Worm (Caenorhabditis elegans) whole organism, L4 larva: ENCODE data around the gene R11E3.19.
"Not testable (repeated sequence)": the region's sequence is repeated elsewhere in the genome, so short reads cannot be mapped to it uniquely, and the experiment has no call there.

Experiments used
- D1046.2 ChIP-seq: fragments of 200-800 bp; sonication (Bioruptor generic); IDR thresholded peaks from 2 replicates; pipeline ENCODE4 v1.3.6; 2022; ENCODE audit warnings: missing genetic modification characterization, missing compliant biosample characterization
- F10B5.3 ChIP-seq: sonication (generic microtip); optimal IDR thresholded peaks from 2 replicates; lab custom pipeline; 2016; ENCODE audit warnings: mild to moderate bottlenecking, missing genetic modification characterization, missing compliant biosample characterization
- F26F4.8 ChIP-seq: fragments of 200-800 bp; sonication (Bioruptor generic); conservative IDR thresholded peaks from 2 replicates; pipeline ENCODE4 v1.3.6; 2022; ENCODE audit warnings: missing genetic modification characterization, missing compliant biosample characterization
- F37D6.2 ChIP-seq: sonication (generic microtip); optimal IDR thresholded peaks from 2 replicates; lab custom pipeline; 2016; ENCODE audit warnings: mild to moderate bottlenecking, missing genetic modification characterization, missing compliant biosample characterization
- F49E8.2 ChIP-seq: sonication (generic microtip); optimal IDR thresholded peaks from 2 replicates; lab custom pipeline; 2016; ENCODE audit warnings: missing compliant biosample characterization, mild to moderate bottlenecking, missing genetic modification characterization, borderline replicate concordance
- T20F7.1 ChIP-seq: fragments of 200-800 bp; sonication (Bioruptor generic); optimal IDR thresholded peaks from 2 replicates; lab custom pipeline; 2018; ENCODE audit warnings: mild to moderate bottlenecking, missing genetic modification characterization, missing compliant biosample characterization
- T26A8.4 ChIP-seq: fragments of 200-800 bp; sonication (Bioruptor generic); IDR thresholded peaks from 2 replicates; pipeline ENCODE4 v1.3.6; 2022; ENCODE audit warnings: missing genetic modification characterization, missing compliant biosample characterization
- Y5F2A.4 ChIP-seq: fragments of 200-800 bp; sonication (Bioruptor generic); optimal IDR thresholded peaks from 2 replicates; lab custom pipeline; 2018; ENCODE audit warnings: mild to moderate bottlenecking, missing genetic modification characterization, missing compliant biosample characterization
- Y75B8A.6 ChIP-seq: fragments of 200-800 bp; sonication (Bioruptor generic); IDR thresholded peaks from 2 replicates; pipeline ENCODE4 v1.3.6; 2022; ENCODE audit warnings: missing genetic modification reagents, missing genetic modification characterization, missing compliant biosample characterization
- ZK546.5 ChIP-seq, 2 experiments: sonication (generic microtip); optimal IDR thresholded peaks; 2 replicates each; lab custom pipeline; 2017; ENCODE audit warnings: missing biosample characterization in 2 of 2, missing genetic modification characterization in 2 of 2
- arid-1 ChIP-seq: fragments of 200-800 bp; sonication (Bioruptor generic); conservative IDR thresholded peaks from 2 replicates; pipeline ENCODE4 v1.3.6; 2022; ENCODE audit warnings: missing genetic modification reagents, missing genetic modification characterization, missing compliant biosample characterization
- ceh-44 ChIP-seq: fragments of 200-800 bp; sonication (Bioruptor generic); IDR thresholded peaks from 2 replicates; pipeline ENCODE4 v1.3.6; 2022; ENCODE audit warnings: missing genetic modification reagents, missing genetic modification characterization, missing compliant biosample characterization
- daf-16 ChIP-seq, 3 experiments: sonication (generic microtip); optimal IDR thresholded peaks; 2 replicates each; lab custom pipeline; 2016 to 2017; ENCODE audit warnings: missing genetic modification characterization in 3 of 3, missing genetic modification reagents in 3 of 3, mild to moderate bottlenecking in 2 of 3, missing compliant biosample characterization in 2 of 3, missing biosample characterization in 1 of 3, moderate library complexity in 1 of 3
- daf-19 ChIP-seq: fragments of 200-800 bp; sonication (Bioruptor generic); conservative IDR thresholded peaks from 2 replicates; pipeline ENCODE4 v1.3.6; 2022; ENCODE audit warnings: missing genetic modification characterization, missing compliant biosample characterization
- dmd-6 ChIP-seq: fragments of 200-800 bp; sonication (Bioruptor generic); IDR thresholded peaks from 2 replicates; pipeline ENCODE4 v1.3.6; 2022; ENCODE audit warnings: missing genetic modification reagents, missing genetic modification characterization, missing compliant biosample characterization
- dmd-8 ChIP-seq: fragments of 200-800 bp; sonication (Bioruptor generic); IDR thresholded peaks from 2 replicates; pipeline ENCODE4 v1.3.6; 2022; ENCODE audit warnings: missing genetic modification characterization, missing compliant biosample characterization
- dpl-1 ChIP-seq: fragments of 150-350 bp; optimal IDR thresholded peaks from 2 replicates; lab custom pipeline; 2014; ENCODE audit warnings: missing biosample characterization, missing genetic modification reagents, missing genetic modification characterization
- egl-43 ChIP-seq: fragments of 200-800 bp; sonication (Bioruptor generic); IDR thresholded peaks from 2 replicates; pipeline ENCODE4 v1.3.6; 2022; ENCODE audit warnings: missing genetic modification reagents, missing genetic modification characterization, missing compliant biosample characterization
- hif-1 ChIP-seq, 2 experiments: sonication (generic microtip); optimal IDR thresholded peaks; 2 replicates each; lab custom pipeline; 2016 to 2017; ENCODE audit warnings: missing compliant biosample characterization in 2 of 2, missing genetic modification characterization in 2 of 2, missing genetic modification reagents in 2 of 2, missing genotype in 2 of 2, mild to moderate bottlenecking in 1 of 2
- hlh-11 ChIP-seq: fragments of 200-800 bp; sonication (Bioruptor generic); optimal IDR thresholded peaks from 2 replicates; lab custom pipeline; 2018; ENCODE audit warnings: mild to moderate bottlenecking, missing genetic modification characterization, missing compliant biosample characterization
- hmg-1.1 ChIP-seq: fragments of 200-800 bp; sonication (Bioruptor generic); IDR thresholded peaks from 2 replicates; pipeline ENCODE4 v1.3.6; 2022; ENCODE audit warnings: missing genetic modification reagents, missing genetic modification characterization, missing compliant biosample characterization
- lim-7 ChIP-seq: fragments of 200-800 bp; sonication (Bioruptor generic); IDR thresholded peaks from 2 replicates; pipeline ENCODE4 v1.3.6; 2022; ENCODE audit warnings: missing genetic modification characterization, missing compliant biosample characterization
- lin-1 ChIP-seq: fragments of 200-800 bp; sonication (Bioruptor generic); IDR thresholded peaks from 2 replicates; pipeline ENCODE4 v1.3.6; 2022; ENCODE audit warnings: missing genetic modification reagents, missing genetic modification characterization, missing compliant biosample characterization
- lin-29 ChIP-seq: fragments of 200-800 bp; sonication (Bioruptor generic); IDR thresholded peaks from 2 replicates; pipeline ENCODE4 v1.3.6; 2022; ENCODE audit warnings: missing genetic modification reagents, missing genetic modification characterization, missing compliant biosample characterization
- lin-38 ChIP-seq: fragments of 200-800 bp; sonication (Bioruptor generic); IDR thresholded peaks from 2 replicates; pipeline ENCODE4 v1.3.6; 2022; ENCODE audit warnings: missing genetic modification reagents, missing genetic modification characterization, missing compliant biosample characterization
- lsy-2 ChIP-seq, 2 experiments: fragments of 150-350 bp in 1 of 2; sonication (generic microtip) in 1 of 2; optimal IDR thresholded peaks; 2 replicates each; lab custom pipeline; 2014 to 2017; ENCODE audit warnings: missing biosample characterization in 2 of 2, missing genetic modification characterization in 2 of 2
- madf-5 ChIP-seq, 2 experiments: fragments of 200-800 bp; sonication (Bioruptor generic); IDR thresholded peaks; 2 replicates each; pipeline ENCODE4 v1.3.6; 2022; ENCODE audit warnings: missing compliant biosample characterization in 2 of 2, missing genetic modification characterization in 2 of 2
- madf-9 ChIP-seq: fragments of 200-800 bp; sonication (Bioruptor generic); conservative IDR thresholded peaks from 2 replicates; pipeline ENCODE4 v1.3.6; 2022; ENCODE audit warnings: missing genetic modification reagents, missing genetic modification characterization, missing compliant biosample characterization
- mxl-3 ChIP-seq: fragments of 200-800 bp; sonication (Bioruptor generic); optimal IDR thresholded peaks from 2 replicates; lab custom pipeline; 2018; ENCODE audit warnings: mild to moderate bottlenecking, missing genetic modification characterization, missing compliant biosample characterization
- nhr-11 ChIP-seq: fragments of 150-350 bp; optimal IDR thresholded peaks from 2 replicates; lab custom pipeline; 2014; ENCODE audit warnings: missing biosample characterization, missing genetic modification characterization
- nhr-28 ChIP-seq: fragments of 150-350 bp; optimal IDR thresholded peaks from 2 replicates; lab custom pipeline; 2014; ENCODE audit warnings: missing biosample characterization, missing genetic modification characterization
- nhr-41 ChIP-seq: fragments of 200-800 bp; sonication (Bioruptor generic); IDR thresholded peaks from 2 replicates; pipeline ENCODE4 v1.3.6; 2022; ENCODE audit warnings: missing genetic modification reagents, missing genetic modification characterization, missing compliant biosample characterization
- nhr-42 ChIP-seq: fragments of 200-800 bp; sonication (Bioruptor generic); IDR thresholded peaks from 2 replicates; pipeline ENCODE4 v1.3.6; 2022; ENCODE audit warnings: missing genetic modification characterization, missing compliant biosample characterization
- nhr-77 ChIP-seq: fragments of 150-350 bp; optimal IDR thresholded peaks from 2 replicates; lab custom pipeline; 2014; ENCODE audit warnings: missing biosample characterization, missing genetic modification characterization
- pha-4 ChIP-seq, 2 experiments: fragments of 150-350 bp in 1 of 2; fragments of 200-800 bp in 1 of 2; sonication (Bioruptor generic) in 1 of 2; IDR thresholded peaks in 1 of 2; optimal IDR thresholded peaks in 1 of 2; 2 replicates each; pipeline versions ENCODE4 v1.3.6 to Lab custom; 2014 to 2022; ENCODE audit warnings: missing genetic modification characterization in 2 of 2, missing genetic modification reagents in 2 of 2, missing biosample characterization in 1 of 2, missing compliant biosample characterization in 1 of 2
- php-3 ChIP-seq: fragments of 200-800 bp; sonication (Bioruptor generic); IDR thresholded peaks from 2 replicates; pipeline ENCODE4 v1.3.6; 2022; ENCODE audit warnings: missing genetic modification reagents, missing genetic modification characterization, missing compliant biosample characterization
- pqm-1 ChIP-seq: sonication (generic microtip); optimal IDR thresholded peaks from 2 replicates; lab custom pipeline; 2017; ENCODE audit warnings: missing biosample characterization, missing genetic modification characterization
- rbr-2 ChIP-seq: sonication (generic microtip); optimal IDR thresholded peaks from 2 replicates; lab custom pipeline; 2016; ENCODE audit warnings: missing genotype, missing genetic modification characterization, missing compliant biosample characterization
- saeg-2 ChIP-seq: fragments of 200-800 bp; sonication (Bioruptor generic); IDR thresholded peaks from 2 replicates; pipeline ENCODE4 v1.3.6; 2022; ENCODE audit warnings: missing genetic modification reagents, missing genetic modification characterization, missing compliant biosample characterization
- sdz-12 ChIP-seq: fragments of 200-800 bp; sonication (Bioruptor generic); optimal IDR thresholded peaks from 2 replicates; lab custom pipeline; 2018; ENCODE audit warnings: mild to moderate bottlenecking, missing genetic modification characterization, missing compliant biosample characterization
- snpc-1.2 ChIP-seq: fragments of 200-800 bp; sonication (Bioruptor generic); IDR thresholded peaks from 2 replicates; pipeline ENCODE4 v1.3.6; 2022; ENCODE audit warnings: missing genetic modification reagents, missing genetic modification characterization, missing compliant biosample characterization
- spr-1 ChIP-seq: sonication (generic microtip); optimal IDR thresholded peaks from 2 replicates; lab custom pipeline; 2016; ENCODE audit warnings: mild to moderate bottlenecking, missing genetic modification characterization, missing compliant biosample characterization
- spr-3 ChIP-seq: fragments of 200-800 bp; sonication (Bioruptor generic); optimal IDR thresholded peaks from 2 replicates; lab custom pipeline; 2018; ENCODE audit warnings: mild to moderate bottlenecking, missing genetic modification characterization, missing compliant biosample characterization
- tag-97 ChIP-seq: fragments of 200-800 bp; sonication (Bioruptor generic); IDR thresholded peaks from 2 replicates; pipeline ENCODE4 v1.3.6; 2022; ENCODE audit warnings: missing genetic modification characterization, missing compliant biosample characterization
- unc-130 ChIP-seq: sonication (generic microtip); optimal IDR thresholded peaks from 2 replicates; lab custom pipeline; 2016; ENCODE audit warnings: missing genetic modification reagents, missing genetic modification characterization, missing compliant biosample characterization
- vab-7 ChIP-seq: fragments of 200-800 bp; sonication (Bioruptor generic); IDR thresholded peaks from 2 replicates; pipeline ENCODE4 v1.3.6; 2022; ENCODE audit warnings: missing genetic modification reagents, missing genetic modification characterization, missing compliant biosample characterization
- zfp-2 ChIP-seq: sonication (generic microtip); optimal IDR thresholded peaks from 2 replicates; lab custom pipeline; 2016; ENCODE audit warnings: mild to moderate bottlenecking, missing genetic modification characterization, missing compliant biosample characterization

The R11E3.19 gene

DNA sequence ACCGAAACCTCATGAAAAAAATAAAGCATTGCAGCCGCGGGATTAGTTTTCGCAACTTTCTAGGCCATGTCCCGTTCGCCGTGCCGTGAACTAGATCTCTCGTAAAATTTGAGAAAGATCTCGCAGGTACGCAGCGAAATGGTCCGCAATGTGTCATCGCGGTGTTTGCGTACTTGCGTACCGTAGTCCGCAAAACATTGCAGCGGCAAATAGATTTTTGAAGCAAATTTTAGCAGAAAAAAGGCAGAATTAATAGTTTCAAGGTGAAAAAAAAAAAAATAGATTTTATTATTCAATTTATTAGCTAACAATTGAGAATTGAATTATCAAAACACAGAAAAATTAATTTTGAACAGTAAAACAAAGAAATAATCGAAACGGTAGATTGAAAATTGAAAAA, 48.0 kb downstream of the R11E3.19 start (continued):
- TF ChIP-seq hif-1 (tag; optimal IDR thresholded peaks at IDR 0.05; lab: Kevin White, UChicago) (peak in 1 of 2 experiments; percentile 84), rbr-2 (peak; percentile 98), nhr-41 (GFP tag; lab: Robert Waterston, UW) (peak; percentile 95), F49E8.2 (tag; lab: Kevin White, UChicago) (peak; percentile 0), hlh-11 (peak; percentile 92), snpc-1.2 (GFP tag; lab: Robert Waterston, UW) (peak; percentile 93), lin-29 (GFP tag; lab: Robert Waterston, UW) (peak; percentile 100), F37D6.2 (tag; lab: Kevin White, UChicago) (peak; percentile 94), madf-9 (peak; percentile 100), ZK546.5 (tag; optimal IDR thresholded peaks at IDR 0.05; lab: Kevin White, UChicago) (peak in 1 of 2 experiments; percentile 71), lin-38 (GFP tag; lab: Robert Waterston, UW) (peak; percentile 100), zfp-2 (tag; lab: Kevin White, UChicago) (peak; percentile 90), dmd-6 (GFP tag; lab: Robert Waterston, UW) (peak; percentile 100), hmg-1.1 (peak; percentile 99), sdz-12 (peak; percentile 1), egl-43 (GFP tag; lab: Robert Waterston, UW) (peak; percentile 99), arid-1 (GFP tag; lab: Robert Waterston, UW) (peak; percentile 96), dpl-1 (GFP tag; lab: Kevin White, UChicago) (peak; percentile 68), T26A8.4 (peak; percentile 99), lin-1 (GFP tag; lab: Robert Waterston, UW) (peak; percentile 98), vab-7 (GFP tag; lab: Robert Waterston, UW) (peak; percentile 100), ceh-44 (GFP tag; lab: Robert Waterston, UW) (peak; percentile 99), nhr-28 (tag; lab: Kevin White, UChicago) (peak; percentile 41), nhr-11 (tag; lab: Kevin White, UChicago) (peak; percentile 72), spr-3 (GFP tag; lab: Kevin White, UChicago) (peak; percentile 70), spr-1 (tag; lab: Kevin White, UChicago) (peak; percentile 88), dmd-8 (GFP tag; lab: Robert Waterston, UW) (peak; percentile 82; the same call in 1 of the 2 replicates), lsy-2 (tag; optimal IDR thresholded peaks at IDR 0.05; lab: Kevin White, UChicago) (peak; percentile 97 to 98), nhr-77 (peak; percentile 71), tag-97 (GFP tag; lab: Robert Waterston, UW) (peak; percentile 98), daf-16 (GFP tag; optimal IDR thresholded peaks at IDR 0.05; lab: Kevin White, UChicago) (peak; percentile 31 to 83), Y75B8A.6 (GFP tag; lab: Robert Waterston, UW) (peak; percentile 99), pha-4 (GFP tag; IDR thresholded peaks at IDR 0.05; lab: Robert Waterston, UW) (peak; percentile 99), F26F4.8 (GFP tag; lab: Robert Waterston, UW) (0 out of 2 replicates have a peak, but pooled peaks have one; percentile 33)
- TF ChIP-seq daf-16, pha-4 (tag; optimal IDR thresholded peaks at IDR 0.05; lab: Kevin White, UChicago): not testable (repeated sequence)

DNA sequence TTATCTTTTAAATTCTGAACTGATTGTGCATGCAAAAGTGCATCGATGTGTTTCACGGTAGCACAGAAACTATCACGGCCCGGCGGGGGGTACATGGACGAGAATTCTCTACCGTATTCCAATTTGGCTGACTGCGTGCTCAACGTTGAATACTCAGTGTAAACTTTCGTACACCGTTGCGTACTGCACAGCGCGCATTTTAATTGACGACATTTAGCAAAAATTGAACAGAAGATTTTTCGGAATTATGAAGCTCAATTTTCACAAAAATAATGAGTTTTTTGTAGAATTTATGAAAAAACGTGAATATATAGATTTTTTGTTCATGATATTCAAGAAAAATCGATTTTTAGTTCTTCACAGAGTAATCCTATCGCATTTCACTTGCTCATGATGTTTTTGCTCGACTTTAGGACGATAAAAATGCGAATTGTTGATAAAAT, 50.4 kb downstream of the R11E3.19 start:
- TF ChIP-seq saeg-2 (GFP tag; lab: Robert Waterston, UW) (peak; percentile 100), madf-9 (peak; percentile 100), mxl-3 (peak; percentile 5), Y5F2A.4 (GFP tag; lab: Kevin White, UChicago) (peak; percentile 35), spr-3 (GFP tag; lab: Kevin White, UChicago) (peak; percentile 68), pqm-1 (peak; percentile 7), lin-1 (GFP tag; lab: Robert Waterston, UW) (peak; percentile 98), hlh-11 (peak; percentile 86), arid-1 (GFP tag; lab: Robert Waterston, UW) (peak; percentile 98), T20F7.1 (peak; percentile 91), Y75B8A.6 (GFP tag; lab: Robert Waterston, UW) (peak; percentile 100), nhr-42 (GFP tag; lab: Robert Waterston, UW) (peak; percentile 100), rbr-2 (peak; percentile 96), T26A8.4 (peak; percentile 100), F10B5.3 (tag; lab: Kevin White, UChicago) (peak; percentile 81), lim-7 (GFP tag; lab: Robert Waterston, UW) (peak; percentile 65; the same call in 1 of the 2 replicates), daf-19 (peak; percentile 99), php-3 (GFP tag; lab: Robert Waterston, UW) (peak; percentile 100), unc-130 (GFP tag; lab: Kevin White, UChicago) (peak; percentile 1), F49E8.2 (tag; lab: Kevin White, UChicago) (peak; percentile 49), madf-5 (GFP tag; IDR thresholded peaks at IDR 0.05; lab: Robert Waterston, UW) (peak; percentile 95 to 100), D1046.2 (GFP tag; lab: Robert Waterston, UW) (peak; percentile 99)
